Fruit fly (Drosophila melanogaster) whole organism, embryonic: ENCODE measurements around the gene CG42395.
A peak's percentile ranks its signal among the peaks of the same experiment; 100 is the strongest.

Experiments used
- BtbVII ChIP-seq: fragments of 200-800 bp; sonication (Bioruptor generic); optimal IDR thresholded peaks from 3 replicates; lab custom pipeline; 2017; ENCODE audit warnings: missing biosample characterization, mild to moderate bottlenecking, missing genetic modification characterization
- CG11560 ChIP-seq: fragments of 200-800 bp; sonication (Bioruptor generic); IDR thresholded peaks from 3 replicates; pipeline ENCODE4 v1.3.6; 2022; ENCODE audit warnings: missing biosample characterization, missing genetic modification characterization
- CG11696 ChIP-seq: fragments of 200-800 bp; sonication (Bioruptor generic); IDR thresholded peaks from 2 replicates; pipeline ENCODE4 v1.3.6; 2022; ENCODE audit warnings: missing biosample characterization, missing genetic modification characterization
- CG11723 ChIP-seq: fragments of 200-800 bp; sonication (Bioruptor generic); optimal IDR thresholded peaks from 2 replicates; lab custom pipeline; 2017; ENCODE audit warnings: missing biosample characterization, mild to moderate bottlenecking, missing genetic modification characterization
- CG12391 ChIP-seq: fragments of 200-800 bp; sonication (Bioruptor generic); optimal IDR thresholded peaks from 3 replicates; lab custom pipeline; 2018; ENCODE audit warnings: missing biosample characterization, mild to moderate bottlenecking, missing genetic modification characterization, moderate library complexity
- CG12744 ChIP-seq: fragments of 200-800 bp; sonication (Bioruptor generic); optimal IDR thresholded peaks from 2 replicates; lab custom pipeline; 2016; ENCODE audit warnings: missing biosample characterization, missing genetic modification characterization
- CG13624 ChIP-seq: fragments of 200-800 bp; sonication (Bioruptor generic); optimal IDR thresholded peaks from 2 replicates; lab custom pipeline; 2016; ENCODE audit warnings: missing biosample characterization, missing genetic modification characterization
- CG14667 ChIP-seq: fragments of 200-800 bp; sonication (Bioruptor generic); IDR thresholded peaks from 2 replicates; pipeline ENCODE4 v1.3.6; 2022; ENCODE audit warnings: missing biosample characterization, missing genetic modification characterization
- CG14965 ChIP-seq: fragments of 200-800 bp; sonication (Bioruptor generic); optimal IDR thresholded peaks from 2 replicates; lab custom pipeline; 2016; ENCODE audit warnings: missing biosample characterization, missing genetic modification characterization, borderline replicate concordance
- CG15073 ChIP-seq: fragments of 200-800 bp; sonication (Bioruptor generic); optimal IDR thresholded peaks from 2 replicates; lab custom pipeline; 2016; ENCODE audit warnings: missing biosample characterization, missing genetic modification characterization
- CG15269 ChIP-seq: fragments of 200-800 bp; sonication (Bioruptor generic); optimal IDR thresholded peaks from 2 replicates; lab custom pipeline; 2018; ENCODE audit warnings: missing biosample characterization, mild to moderate bottlenecking, missing genetic modification characterization, moderate library complexity
- CG17829 ChIP-seq: fragments of 200-800 bp; optimal IDR thresholded peaks from 2 replicates; lab custom pipeline; 2019; ENCODE audit warnings: missing biosample characterization, mild to moderate bottlenecking, missing genetic modification characterization, moderate library complexity
- CG2129 ChIP-seq: fragments of 200-800 bp; sonication (Bioruptor generic); IDR thresholded peaks from 2 replicates; pipeline ENCODE4 v1.3.6; 2022; ENCODE audit warnings: missing biosample characterization, missing genetic modification characterization; ENCODE audit not compliant: partially characterized antibody
- CG4404 ChIP-seq: fragments of 200-800 bp; sonication (Bioruptor generic); IDR thresholded peaks from 2 replicates; pipeline ENCODE4 v1.3.6; 2022; ENCODE audit warnings: missing biosample characterization, missing genetic modification characterization
- CG4854 ChIP-seq: fragments of 200-800 bp; sonication (Bioruptor generic); optimal IDR thresholded peaks from 2 replicates; lab custom pipeline; 2016; ENCODE audit warnings: missing biosample characterization, missing genetic modification characterization, inconsistent platforms
- CG6791 ChIP-seq: fragments of 200-800 bp; sonication (Bioruptor generic); IDR thresholded peaks from 3 replicates; pipeline ENCODE4 v1.3.6; 2022; ENCODE audit warnings: missing biosample characterization, missing genetic modification characterization; ENCODE audit not compliant: partially characterized antibody
- CG6813 ChIP-seq: fragments of 200-800 bp; sonication (Bioruptor generic); optimal IDR thresholded peaks from 2 replicates; lab custom pipeline; 2017; ENCODE audit warnings: missing biosample characterization, missing genetic modification characterization, mild to moderate bottlenecking, moderate library complexity, missing genetic modification reagents
- CG6854 ChIP-seq: fragments of 200-800 bp; sonication (Bioruptor generic); optimal IDR thresholded peaks from 3 replicates; lab custom pipeline; 2017; ENCODE audit warnings: missing biosample characterization, mild to moderate bottlenecking, missing genetic modification characterization
- CG9437 ChIP-seq: fragments of 200-800 bp; sonication (Bioruptor generic); optimal IDR thresholded peaks from 2 replicates; lab custom pipeline; 2018; ENCODE audit warnings: missing biosample characterization, mild to moderate bottlenecking, missing genetic modification characterization
- CG9817 ChIP-seq: fragments of 200-800 bp; sonication (Bioruptor generic); optimal IDR thresholded peaks from 2 replicates; lab custom pipeline; 2018; ENCODE audit warnings: missing biosample characterization, mild to moderate bottlenecking, missing genetic modification characterization, moderate library complexity
- D ChIP-seq, 2 experiments: fragments of 200-800 bp in 1 of 2; fragments of >200 bp in 1 of 2; sonication (Bioruptor generic) in 1 of 2; optimal IDR thresholded peaks; 2 replicates in 1 of 2; 3 replicates in 1 of 2; lab custom pipeline; 2017; ENCODE audit warnings: mild to moderate bottlenecking in 1 of 2, missing biosample characterization in 1 of 2, missing genetic modification characterization in 1 of 2, missing genetic modification reagents in 1 of 2
- D19A ChIP-seq: fragments of 200-800 bp; optimal IDR thresholded peaks from 3 replicates; lab custom pipeline; 2019; ENCODE audit warnings: missing biosample characterization, mild to moderate bottlenecking, missing genetic modification characterization, moderate library complexity
- Fer1 ChIP-seq: fragments of 200-800 bp; sonication (Bioruptor generic); optimal IDR thresholded peaks from 2 replicates; lab custom pipeline; 2017; ENCODE audit warnings: missing biosample characterization, mild to moderate bottlenecking, missing genetic modification characterization
- Gug ChIP-seq: fragments of 200-800 bp; sonication (Bioruptor generic); IDR thresholded peaks from 4 replicates; pipeline ENCODE4 v1.3.6; 2022; ENCODE audit warnings: missing biosample characterization, missing genetic modification characterization
- Hr3 ChIP-seq: fragments of 200-800 bp; sonication (Bioruptor generic); optimal IDR thresholded peaks from 3 replicates; lab custom pipeline; 2016; ENCODE audit warnings: missing biosample characterization, missing genetic modification characterization
- MBD-R2 ChIP-seq: fragments of 200-800 bp; sonication (Bioruptor generic); IDR thresholded peaks from 2 replicates; pipeline ENCODE4 v1.3.6; 2022; ENCODE audit warnings: missing biosample characterization, missing genetic modification characterization
- NFAT ChIP-seq: fragments of 200-800 bp; sonication (Bioruptor generic); IDR thresholded peaks from 2 replicates; pipeline ENCODE4 v1.3.6; 2022; ENCODE audit warnings: missing biosample characterization, missing genetic modification characterization
- Opbp ChIP-seq: fragments of 200-800 bp; sonication (Bioruptor generic); IDR thresholded peaks from 3 replicates; pipeline ENCODE4 v1.3.6; 2022; ENCODE audit warnings: missing biosample characterization, missing genetic modification characterization; ENCODE audit not compliant: partially characterized antibody
- Six4 ChIP-seq: fragments of 200-800 bp; sonication (Bioruptor generic); optimal IDR thresholded peaks from 2 replicates; lab custom pipeline; 2016; ENCODE audit warnings: missing biosample characterization, missing genetic modification characterization
- Ssrp ChIP-seq: fragments of 200-800 bp; sonication (Bioruptor generic); optimal IDR thresholded peaks from 2 replicates; lab custom pipeline; 2018; ENCODE audit warnings: missing biosample characterization, mild to moderate bottlenecking, missing genetic modification characterization, moderate library complexity
- Vsx1 ChIP-seq: fragments of 200-800 bp; sonication (Bioruptor generic); optimal IDR thresholded peaks from 2 replicates; lab custom pipeline; 2017; ENCODE audit warnings: missing biosample characterization, mild to moderate bottlenecking, missing genetic modification characterization, missing genetic modification reagents
- crc ChIP-seq: fragments of 200-800 bp; sonication (Bioruptor generic); optimal IDR thresholded peaks from 2 replicates; lab custom pipeline; 2016; ENCODE audit warnings: missing biosample characterization, missing genetic modification characterization
- crp ChIP-seq, 2 experiments: fragments of 200-800 bp; sonication (Bioruptor generic); optimal IDR thresholded peaks; 2 replicates in 1 of 2; 3 replicates in 1 of 2; lab custom pipeline; 2017; ENCODE audit warnings: missing biosample characterization in 2 of 2, missing genetic modification characterization in 2 of 2, mild to moderate bottlenecking in 1 of 2, moderate library complexity in 1 of 2
- da ChIP-seq: fragments of 200-800 bp; sonication (Bioruptor generic); optimal IDR thresholded peaks from 2 replicates; lab custom pipeline; 2016; ENCODE audit warnings: missing biosample characterization, missing genetic modification characterization
- fd3F ChIP-seq: fragments of 200-800 bp; sonication (Bioruptor generic); optimal IDR thresholded peaks from 2 replicates; lab custom pipeline; 2018; ENCODE audit warnings: missing biosample characterization, mild to moderate bottlenecking, missing genetic modification characterization, moderate library complexity
- gro ChIP-seq: fragments of 200-800 bp; sonication (Bioruptor generic); optimal IDR thresholded peaks from 2 replicates; lab custom pipeline; 2016; ENCODE audit warnings: missing biosample characterization, missing genetic modification characterization
- h ChIP-seq: fragments of >200 bp; optimal IDR thresholded peaks from 2 replicates; lab custom pipeline; 2017
- hb ChIP-seq: fragments of 200-800 bp; sonication (Bioruptor generic); IDR thresholded peaks from 3 replicates; pipeline ENCODE4 v1.3.6; 2022; ENCODE audit warnings: missing biosample characterization, missing genetic modification characterization; ENCODE audit not compliant: partially characterized antibody
- ind ChIP-seq: fragments of 200-800 bp; sonication (Bioruptor generic); optimal IDR thresholded peaks from 3 replicates; lab custom pipeline; 2016; ENCODE audit warnings: missing biosample characterization, missing genetic modification characterization
- kay ChIP-seq: fragments of 200-800 bp; sonication (Bioruptor generic); optimal IDR thresholded peaks from 2 replicates; lab custom pipeline; 2016; ENCODE audit warnings: missing biosample characterization, missing genetic modification characterization
- lmd ChIP-seq: fragments of 200-800 bp; sonication (Bioruptor generic); IDR thresholded peaks from 2 replicates; pipeline ENCODE4 v1.3.6; 2022; ENCODE audit warnings: missing biosample characterization, missing genetic modification characterization
- odd ChIP-seq: fragments of 200-800 bp; sonication (Bioruptor generic); optimal IDR thresholded peaks from 2 replicates; lab custom pipeline; 2017; ENCODE audit warnings: missing biosample characterization, mild to moderate bottlenecking, missing genetic modification characterization
- org-1 ChIP-seq: fragments of 200-800 bp; sonication (Bioruptor generic); optimal IDR thresholded peaks from 2 replicates; lab custom pipeline; 2017; ENCODE audit warnings: missing biosample characterization, missing genetic modification characterization
- otp ChIP-seq: fragments of 200-800 bp; sonication (Bioruptor generic); IDR thresholded peaks from 3 replicates; pipeline ENCODE4, ENCODE4 v1.3.6; 2022; ENCODE audit warnings: missing biosample characterization, missing genetic modification characterization
- psq ChIP-seq: fragments of 200-800 bp; sonication (Bioruptor generic); optimal IDR thresholded peaks from 2 replicates; lab custom pipeline; 2017; ENCODE audit warnings: missing biosample characterization, missing genetic modification characterization
- row ChIP-seq: fragments of 200-800 bp; sonication (Bioruptor generic); IDR thresholded peaks from 3 replicates; pipeline ENCODE4 v1.3.6; 2022; ENCODE audit warnings: missing biosample characterization, missing genetic modification characterization
- scrt ChIP-seq: fragments of 200-800 bp; sonication (Bioruptor generic); optimal IDR thresholded peaks from 2 replicates; lab custom pipeline; 2018; ENCODE audit warnings: missing biosample characterization, mild to moderate bottlenecking, missing genetic modification characterization, moderate library complexity
- vfl ChIP-seq: fragments of 200-800 bp; sonication (Bioruptor generic); optimal IDR thresholded peaks from 2 replicates; lab custom pipeline; 2016; ENCODE audit warnings: missing biosample characterization, missing genetic modification characterization
- zfh2 ChIP-seq: fragments of 200-800 bp; sonication (Bioruptor generic); optimal IDR thresholded peaks from 2 replicates; lab custom pipeline; 2016; ENCODE audit warnings: missing biosample characterization, missing genetic modification characterization

Gene CG42395

DNA sequence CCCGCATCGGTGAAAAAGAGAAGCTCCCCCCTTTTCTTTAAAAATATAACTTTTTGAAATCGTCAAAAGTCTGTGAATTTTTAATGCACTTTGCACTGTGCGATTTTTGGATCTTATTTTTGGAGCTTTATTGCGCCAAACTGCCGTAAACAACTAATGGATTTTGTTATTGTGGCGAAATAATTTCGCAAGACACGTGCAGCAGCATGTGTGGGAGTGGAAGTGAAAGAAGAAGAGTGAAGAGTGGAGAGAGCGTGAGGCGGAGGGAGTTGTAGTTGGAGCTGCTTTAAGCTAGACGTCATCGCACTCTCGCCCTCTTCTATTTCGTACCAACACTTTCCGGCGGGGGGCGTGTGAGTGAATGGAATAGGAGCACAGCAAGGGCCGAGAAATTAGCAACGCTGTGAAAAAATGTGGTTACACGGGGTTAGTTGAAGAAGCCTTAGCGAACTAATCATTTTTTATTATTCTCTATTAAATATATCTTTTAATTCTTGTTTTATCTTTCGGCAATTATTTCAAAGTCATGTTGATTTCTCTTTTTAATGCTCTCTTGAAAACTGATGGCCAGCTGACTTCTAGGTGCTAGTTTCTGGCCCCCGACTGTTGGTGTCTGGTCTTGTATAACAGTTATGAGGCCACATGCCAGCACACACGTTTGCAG is 7.5 kb upstream of the CG42395 start (continued):
- TF ChIP-seq vfl (GFP tag; lab: Kevin White, UChicago) (peak; percentile 73), Fer1 (GFP tag; lab: Kevin White, UChicago) (peak; percentile 97), zfh2 (GFP tag; lab: Kevin White, UChicago) (peak; percentile 70), odd (GFP tag; lab: Kevin White, UChicago) (peak; percentile 92), ind (GFP tag; lab: Kevin White, UChicago) (peak; percentile 92), fd3F (GFP tag; lab: Kevin White, UChicago) (peak; percentile 90), org-1 (GFP tag; lab: Kevin White, UChicago) (peak; percentile 94), crc (GFP tag; lab: Kevin White, UChicago) (peak; percentile 54), CG13624 (peak; percentile 45), kay (GFP tag; lab: Kevin White, UChicago) (peak; percentile 81), D (optimal IDR thresholded peaks at IDR 0.05; lab: Kevin White, UChicago) (no peak), D (GFP tag; optimal IDR thresholded peaks at IDR 0.05; lab: Kevin White, UChicago) (peak; percentile 93), CG14965 (GFP tag; lab: Kevin White, UChicago) (no peak), Gug (GFP tag; lab: Robert Waterston, UW) (peak; percentile 89), psq (GFP tag; lab: Kevin White, UChicago) (peak; percentile 74), CG11696 (GFP tag; lab: Robert Waterston, UW) (peak; percentile 98), CG6813 (peak; percentile 95), CG17829 (tag; lab: Kevin White, UChicago) (peak; percentile 94), CG2129 (GFP tag; lab: Robert Waterston, UW) (no peak), MBD-R2 (GFP tag; lab: Robert Waterston, UW) (peak; percentile 79), lmd (GFP tag; lab: Robert Waterston, UW) (peak; percentile 95), Opbp (GFP tag; lab: Robert Waterston, UW) (no peak), Six4 (GFP tag; lab: Kevin White, UChicago) (peak; percentile 78), Hr3 (GFP tag; lab: Kevin White, UChicago) (peak; percentile 91), hb (no peak), CG15073 (GFP tag; lab: Kevin White, UChicago) (peak; percentile 19), Ssrp (tag; lab: Kevin White, UChicago) (peak; percentile 93), CG15269 (tag; lab: Kevin White, UChicago) (peak; percentile 97), row (GFP tag; lab: Robert Waterston, UW) (peak; percentile 97), CG4404 (GFP tag; lab: Robert Waterston, UW) (peak; percentile 82), CG12391 (tag; lab: Kevin White, UChicago) (peak; percentile 96), CG11723 (GFP tag; lab: Kevin White, UChicago) (peak; percentile 95), CG14667 (GFP tag; lab: Robert Waterston, UW) (peak; percentile 79), CG9817 (peak; percentile 94), CG6854 (GFP tag; lab: Kevin White, UChicago) (peak; percentile 94), Vsx1 (GFP tag; lab: Kevin White, UChicago) (peak; percentile 92), CG9437 (GFP tag; lab: Kevin White, UChicago) (peak; percentile 89), CG6791 (GFP tag; lab: Robert Waterston, UW) (no peak), CG12744 (GFP tag; lab: Kevin White, UChicago) (no peak), crp (GFP tag; optimal IDR thresholded peaks at IDR 0.05; lab: Kevin White, UChicago) (peak in 1 of 2 experiments; percentile 63), BtbVII (GFP tag; lab: Kevin White, UChicago) (peak; percentile 95), scrt (GFP tag; lab: Kevin White, UChicago) (peak; percentile 91), otp (GFP tag; lab: Robert Waterston, UW) (peak; percentile 87), CG11560 (peak; percentile 81), da (GFP tag; lab: Kevin White, UChicago) (no peak), D19A (tag; lab: Kevin White, UChicago) (peak; percentile 91), h (lab: Kevin White, UChicago) (no peak), CG4854 (GFP tag; lab: Kevin White, UChicago) (peak; percentile 76), gro (GFP tag; lab: Kevin White, UChicago) (no peak), NFAT (GFP tag; lab: Robert Waterston, UW) (peak; percentile 80; the same call in 1 of the 2 replicates)
